Worm (Caenorhabditis elegans) whole organism, late embryonic: ENCODE measurements around the gene zipt-15.

Experiments
- nhr-11 ChIP-seq: fragments of 150-350 bp; optimal IDR thresholded peaks from 2 replicates; lab custom pipeline; 2014; ENCODE audit warnings: missing biosample characterization, missing genetic modification characterization
- pag-3 ChIP-seq: sonication (generic microtip); optimal IDR thresholded peaks from 2 replicates; lab custom pipeline; 2016; ENCODE audit warnings: missing compliant biosample characterization, missing genetic modification characterization, borderline replicate concordance
- pha-4 ChIP-seq: fragments of 150-350 bp; optimal IDR thresholded peaks from 2 replicates; lab custom pipeline; 2018; ENCODE audit warnings: missing biosample characterization, missing genetic modification reagents, missing genetic modification characterization
- sox-4 ChIP-seq: sonication (generic microtip); optimal IDR thresholded peaks from 2 replicates; lab custom pipeline; 2017; ENCODE audit warnings: mild to moderate bottlenecking, missing genetic modification characterization, inconsistent platforms, missing compliant biosample characterization
- tbx-7 ChIP-seq: sonication (generic microtip); optimal IDR thresholded peaks from 2 replicates; lab custom pipeline; 2016; ENCODE audit warnings: missing genotype, missing genetic modification characterization, missing compliant biosample characterization
- unc-55 ChIP-seq: sonication (generic microtip); optimal IDR thresholded peaks from 2 replicates; lab custom pipeline; 2017; ENCODE audit warnings: missing biosample characterization, missing genetic modification reagents, missing genetic modification characterization

- TF ChIP-seq tbx-7 (tag; lab: Kevin White, UChicago) (no peak), pag-3 (tag; lab: Kevin White, UChicago) (no peak), nhr-11 (tag; lab: Kevin White, UChicago) (no peak), unc-55 (GFP tag; lab: Kevin White, UChicago) (no peak), pha-4 (tag; lab: Kevin White, UChicago) (no peak), sox-4 (tag; lab: Kevin White, UChicago) (no peak)
These were observed 4.4 kb upstream of the zipt-15 start for ce11 chrIV:829107-829506.
